Worm (Caenorhabditis elegans) whole organism, early embryonic: ENCODE data around the gene Y113G7A.22.

Experiments
- F13C5.2 ChIP-seq: sonication (generic microtip); optimal IDR thresholded peaks from 2 replicates; lab custom pipeline; 2017; ENCODE audit warnings: mild to moderate bottlenecking, missing genetic modification characterization, inconsistent platforms, missing compliant biosample characterization
- ceh-36 ChIP-seq: sonication (generic microtip); optimal IDR thresholded peaks from 2 replicates; lab custom pipeline; 2016; ENCODE audit warnings: missing genetic modification characterization, inconsistent platforms, missing compliant biosample characterization
- hmbx-1 ChIP-seq: sonication (generic microtip); optimal IDR thresholded peaks from 2 replicates; lab custom pipeline; 2016; ENCODE audit warnings: mild to moderate bottlenecking, missing genetic modification characterization, missing compliant biosample characterization
- hnd-1 ChIP-seq: sonication (generic microtip); optimal IDR thresholded peaks from 2 replicates; lab custom pipeline; 2016; ENCODE audit warnings: missing genetic modification characterization, missing compliant biosample characterization

- no peak for TF ChIP-seq ceh-36 (tag; lab: Kevin White, UChicago)
- no peak for TF ChIP-seq hmbx-1 (tag; lab: Kevin White, UChicago)
- TF ChIP-seq hnd-1 (tag; lab: Kevin White, UChicago), result no peak
- no peak for TF ChIP-seq F13C5.2 (tag; lab: Kevin White, UChicago)
Observed at ce11 chrV:20105210-20105793, 29.8 kb downstream of the Y113G7A.22 start.
